Fruit fly (Drosophila melanogaster) whole organism, adult: Measurements from ENCODE around the gene CG13108.

Experiments
- CG12768 ChIP-seq: fragments of 200-800 bp; sonication (Bioruptor generic); optimal IDR thresholded peaks from 2 replicates; lab custom pipeline; 2017; ENCODE audit warnings: missing biosample characterization, missing genetic modification characterization, mild to moderate bottlenecking, moderate library complexity, missing genetic modification reagents
- CG1620 ChIP-seq: fragments of 200-800 bp; sonication (Bioruptor generic); optimal IDR thresholded peaks from 2 replicates; lab custom pipeline; 2016; ENCODE audit warnings: missing biosample characterization, missing genetic modification characterization
- Crg-1 ChIP-seq: fragments of 200-800 bp; sonication (Bioruptor generic); optimal IDR thresholded peaks from 2 replicates; lab custom pipeline; 2016; ENCODE audit warnings: missing biosample characterization, missing genetic modification characterization
- Hr96 ChIP-seq: fragments of 200-800 bp; sonication (Bioruptor generic); optimal IDR thresholded peaks from 2 replicates; lab custom pipeline; 2016; ENCODE audit warnings: missing biosample characterization, missing genetic modification characterization
- kay ChIP-seq: fragments of 200-800 bp; sonication (Bioruptor generic); peaks from one replicate; lab custom pipeline; 2016; ENCODE audit warnings: missing biosample characterization, missing genetic modification characterization, borderline replicate concordance
- pad ChIP-seq: fragments of 200-800 bp; sonication (Bioruptor generic); optimal IDR thresholded peaks from 3 replicates; lab custom pipeline; 2017; ENCODE audit warnings: missing biosample characterization, missing genetic modification characterization, mild to moderate bottlenecking, moderate library complexity, missing genetic modification reagents
- tj ChIP-seq: fragments of 200-800 bp; sonication (Bioruptor generic); optimal IDR thresholded peaks from 3 replicates; lab custom pipeline; 2017; ENCODE audit warnings: missing biosample characterization, mild to moderate bottlenecking, missing genetic modification characterization, moderate library complexity
- toe ChIP-seq: fragments of 200-800 bp; sonication (Bioruptor generic); optimal IDR thresholded peaks from 2 replicates; lab custom pipeline; 2016; ENCODE audit warnings: missing biosample characterization, missing genetic modification characterization

dm6 chr2L:9157770-9158169 lies 6.3 kb upstream of the CG13108 start:
- TF ChIP-seq Crg-1 (no peak), Hr96 (GFP tag; lab: Kevin White, UChicago) (no peak), pad (GFP tag; lab: Kevin White, UChicago) (no peak), kay (GFP tag; lab: Kevin White, UChicago) (peak; percentile 96), CG12768 (GFP tag; lab: Kevin White, UChicago) (no peak), toe (GFP tag; lab: Kevin White, UChicago) (no peak), CG1620 (GFP tag; lab: Kevin White, UChicago) (no peak), tj (GFP tag; lab: Kevin White, UChicago) (no peak)
